Worm (Caenorhabditis elegans) whole organism, L4/young adult: ENCODE results near the gene srz-94.

Experiments used
- W03F9.2 ChIP-seq: fragments of 150-350 bp; optimal IDR thresholded peaks from 2 replicates; lab custom pipeline; 2014; ENCODE audit warnings: missing biosample characterization, missing genetic modification characterization
- dao-5 ChIP-seq: sonication (generic microtip); optimal IDR thresholded peaks from 2 replicates; lab custom pipeline; 2016; ENCODE audit warnings: missing genotype, missing genetic modification characterization, moderate library complexity, missing compliant biosample characterization
- him-1 ChIP-seq: sonication (generic microtip); optimal IDR thresholded peaks from 2 replicates; lab custom pipeline; 2016; ENCODE audit warnings: missing genotype, missing genetic modification reagents, missing genetic modification characterization, missing compliant biosample characterization

ce11 chrV:17064676-17065075 is 28.9 kb upstream of the srz-94 start, which contains the start of gene srh-255:
- no peak for TF ChIP-seq him-1 (tag; lab: Kevin White, UChicago)
- TF ChIP-seq dao-5 (tag; lab: Kevin White, UChicago): no peak
- TF ChIP-seq W03F9.2 (tag; lab: Kevin White, UChicago): no peak
